Worm (Caenorhabditis elegans): ENCODE measurements around the gene T19D12.9.
"Not testable (repeated sequence)": the region's sequence is repeated elsewhere in the genome, so short reads cannot be mapped to it uniquely, and the experiment has no call there.

ce11 chrII:6627182-6627581, 27.0 kb downstream of the T19D12.9 start, which contains the start of the genes F54H5.5 and F54H5.2:
- not testable (repeated sequence) for TF ChIP-seq ceh-48 (tag; optimal IDR thresholded peaks at IDR 0.05); ets-4 (tag; optimal IDR thresholded peaks at IDR 0.05); mec-3 (tag; optimal IDR thresholded peaks at IDR 0.05; ENCODE audit: borderline replicate concordance); ttx-3 (tag; optimal IDR thresholded peaks at IDR 0.05); che-1 (tag; optimal IDR thresholded peaks at IDR 0.05); pha-2 (tag; optimal IDR thresholded peaks at IDR 0.05); pqm-1 (tag; optimal IDR thresholded peaks at IDR 0.05); ceh-45 (GFP tag; IDR thresholded peaks at IDR 0.05); lin-11 (tag; optimal IDR thresholded peaks at IDR 0.05); odd-2 (tag; optimal IDR thresholded peaks at IDR 0.05); ceh-30 (tag; optimal IDR thresholded peaks at IDR 0.05); tbx-2 (tag; optimal IDR thresholded peaks at IDR 0.05); rnt-1 (tag; optimal IDR thresholded peaks at IDR 0.05)

Measured in whole organism, late embryonic.